Fruit fly (Drosophila melanogaster): Measurements from ENCODE around the gene CG5151.

CG5151 gene

DNA sequence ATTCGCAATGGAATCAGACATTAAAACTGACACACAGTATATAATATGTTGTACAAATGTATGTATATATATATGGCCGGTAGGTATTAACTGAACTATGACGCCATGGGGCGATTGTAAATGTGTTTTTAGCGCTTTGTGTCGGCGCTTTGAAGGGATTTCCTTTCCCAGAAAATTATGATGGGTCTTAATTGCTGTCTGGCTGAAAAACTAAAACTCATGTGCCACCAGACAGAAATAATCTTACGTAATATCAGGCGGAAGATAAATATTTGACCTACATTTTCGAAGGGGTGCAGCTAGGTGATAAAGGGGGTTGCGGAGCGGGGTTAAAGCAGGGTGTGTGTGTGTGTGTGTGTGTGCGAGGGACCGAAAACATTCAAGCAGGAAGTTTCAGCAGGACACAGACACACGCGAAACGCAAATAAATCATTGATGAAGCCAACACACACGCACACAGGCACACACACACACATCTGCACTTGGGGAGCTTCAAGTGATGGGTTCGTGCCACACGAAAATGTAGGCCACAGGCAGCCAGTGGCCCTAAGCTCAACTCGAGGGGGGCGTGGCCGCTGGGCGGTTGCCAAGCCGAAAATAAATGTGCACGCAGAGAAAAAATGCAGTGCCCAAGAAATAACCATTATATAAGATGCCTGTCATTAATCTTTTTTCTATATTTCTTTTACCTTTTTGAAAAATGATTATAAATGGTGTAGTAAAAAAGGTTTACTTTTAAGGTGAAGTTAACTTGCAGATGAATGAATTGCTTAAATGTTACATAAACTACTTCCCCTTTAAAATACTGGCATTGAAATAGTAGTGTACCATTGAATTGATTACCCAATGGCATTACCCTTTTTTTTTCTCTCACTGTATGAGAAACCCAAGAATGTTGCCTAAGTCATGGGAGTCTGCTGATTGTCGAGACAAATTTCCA, 7.0 kb downstream of the CG5151 start (continued):
- TF ChIP-seq prd (optimal IDR thresholded peaks at IDR 0.05) (no peak), prd (GFP tag; IDR thresholded peaks at IDR 0.05) (peak; percentile 34; the same call in 1 of the 3 replicates), bsh (GFP tag; optimal IDR thresholded peaks at IDR 0.05) (peak in 1 of 2 experiments; percentile 62), CG31441 (GFP tag; IDR thresholded peaks at IDR 0.05) (peak; percentile 54), ewg (GFP tag; optimal IDR thresholded peaks at IDR 0.05) (peak; percentile 22), fd64A (GFP tag; optimal IDR thresholded peaks at IDR 0.05) (no peak), CG12071 (GFP tag; optimal IDR thresholded peaks at IDR 0.05) (no peak), dysf (GFP tag; IDR thresholded peaks at IDR 0.05) (peak; percentile 65), Gug (GFP tag; IDR thresholded peaks at IDR 0.05) (no peak; the same call in 3 of the 4 replicates), crc (GFP tag; optimal IDR thresholded peaks at IDR 0.05) (peak; percentile 2), CG2875 (GFP tag; optimal IDR thresholded peaks at IDR 0.05) (no peak), slbo (GFP tag; IDR thresholded peaks at IDR 0.05) (peak; percentile 68), ase (GFP tag; IDR thresholded peaks at IDR 0.05) (no peak), tin (GFP tag; optimal IDR thresholded peaks at IDR 0.05) (peak; percentile 20), CG10267 (tag; optimal IDR thresholded peaks at IDR 0.05) (peak; percentile 43), CG31224 (GFP tag; IDR thresholded peaks at IDR 0.05) (peak; percentile 48; the same call in 1 of the 2 replicates), MTF-1 (GFP tag; optimal IDR thresholded peaks at IDR 0.05; ENCODE audit: borderline replicate concordance) (no peak), zfh2 (GFP tag; optimal IDR thresholded peaks at IDR 0.05) (peak; percentile 18), CG7786 (GFP tag; optimal IDR thresholded peaks at IDR 0.05) (no peak), Bteb2 (GFP tag; optimal IDR thresholded peaks at IDR 0.05) (peak; percentile 44), sens (GFP tag) (peak; percentile 94), CG14050 (GFP tag; IDR thresholded peaks at IDR 0.05) (no peak), grn (GFP tag; optimal IDR thresholded peaks at IDR 0.05) (no peak), Ptx1 (GFP tag; IDR thresholded peaks at IDR 0.05) (peak; percentile 61), lab (GFP tag; optimal IDR thresholded peaks at IDR 0.05) (peak; percentile 56), jumu (GFP tag; optimal IDR thresholded peaks at IDR 0.05) (peak; percentile 2), Myb (GFP tag; optimal IDR thresholded peaks at IDR 0.05) (no peak), Antp (GFP tag; optimal IDR thresholded peaks at IDR 0.05) (peak; percentile 14), sisA (GFP tag; IDR thresholded peaks at IDR 0.05) (peak; percentile 44), fu2 (GFP tag; optimal IDR thresholded peaks at IDR 0.05) (peak; percentile 1), CG17912 (GFP tag; optimal IDR thresholded peaks at IDR 0.05) (no peak), D (optimal IDR thresholded peaks at IDR 0.05) (no peak), D (GFP tag; optimal IDR thresholded peaks at IDR 0.05) (peak; percentile 30), CG1647 (GFP tag; optimal IDR thresholded peaks at IDR 0.05) (peak; percentile 10), Six4 (GFP tag; optimal IDR thresholded peaks at IDR 0.05) (peak; percentile 20), CG11247 (GFP tag; IDR thresholded peaks at IDR 0.05) (0 out of 2 replicates have a peak, but pooled peaks have one; percentile 32), ro (GFP tag; IDR thresholded peaks at IDR 0.05) (no peak), sc (optimal IDR thresholded peaks at IDR 0.05) (no peak), sc (GFP tag; optimal IDR thresholded peaks at IDR 0.05) (peak; percentile 14), da (GFP tag; optimal IDR thresholded peaks at IDR 0.05) (no peak), hth (optimal IDR thresholded peaks at IDR 0.05) (no peak), slou (GFP tag; optimal IDR thresholded peaks at IDR 0.05) (no peak), scrt (GFP tag; optimal IDR thresholded peaks at IDR 0.05) (peak; percentile 35), mld (GFP tag; IDR thresholded peaks at IDR 0.05; ENCODE audit: partially characterized antibody) (no peak), lola (GFP tag; optimal IDR thresholded peaks at IDR 0.05) (peak in 1 of 3 experiments; percentile 37), Atf-2 (GFP tag; optimal IDR thresholded peaks at IDR 0.05) (peak; percentile 36), CG17186 (GFP tag; optimal IDR thresholded peaks at IDR 0.05) (no peak), CG10543 (GFP tag; optimal IDR thresholded peaks at IDR 0.05) (no peak), chn (GFP tag; optimal IDR thresholded peaks at IDR 0.05) (peak; percentile 47), ranshi (GFP tag; IDR thresholded peaks at IDR 0.05) (0 out of 2 replicates have a peak, but pooled peaks have one; percentile 8)
